Fruit fly (Drosophila melanogaster) Kc167 (cell line): ENCODE results near the gene CG43218.

Experiments used
- h ChIP-seq: fragments of >200 bp; optimal IDR thresholded peaks from 3 replicates; lab custom pipeline; 2018; ENCODE audit warnings: missing external identifiers
- insv ChIP-seq: fragments of >200 bp; optimal IDR thresholded peaks from 3 replicates; lab custom pipeline; 2018; ENCODE audit warnings: missing external identifiers

- TF ChIP-seq insv (lab: Kevin White, UChicago) (no peak), h (no peak)
These were observed 1.5 kb upstream of the CG43218 start for dm6 chr3L:21256062-21257023.
